Worm (Caenorhabditis elegans) whole organism, L4/young adult: ENCODE measurements around the gene metl-5.
A peak's percentile ranks its signal among the peaks of the same experiment; 100 is the strongest.
"Not testable (repeated sequence)": the region's sequence is repeated elsewhere in the genome, so short reads cannot be mapped to it uniquely, and the experiment has no call there.

Experiments
- W03F9.2 ChIP-seq: fragments of 150-350 bp; optimal IDR thresholded peaks from 2 replicates; lab custom pipeline; 2014; ENCODE audit warnings: missing biosample characterization, missing genetic modification characterization
- dao-5 ChIP-seq: sonication (generic microtip); optimal IDR thresholded peaks from 2 replicates; lab custom pipeline; 2016; ENCODE audit warnings: missing genotype, missing genetic modification characterization, moderate library complexity, missing compliant biosample characterization
- him-1 ChIP-seq: sonication (generic microtip); optimal IDR thresholded peaks from 2 replicates; lab custom pipeline; 2016; ENCODE audit warnings: missing genotype, missing genetic modification reagents, missing genetic modification characterization, missing compliant biosample characterization

Gene metl-5

DNA sequence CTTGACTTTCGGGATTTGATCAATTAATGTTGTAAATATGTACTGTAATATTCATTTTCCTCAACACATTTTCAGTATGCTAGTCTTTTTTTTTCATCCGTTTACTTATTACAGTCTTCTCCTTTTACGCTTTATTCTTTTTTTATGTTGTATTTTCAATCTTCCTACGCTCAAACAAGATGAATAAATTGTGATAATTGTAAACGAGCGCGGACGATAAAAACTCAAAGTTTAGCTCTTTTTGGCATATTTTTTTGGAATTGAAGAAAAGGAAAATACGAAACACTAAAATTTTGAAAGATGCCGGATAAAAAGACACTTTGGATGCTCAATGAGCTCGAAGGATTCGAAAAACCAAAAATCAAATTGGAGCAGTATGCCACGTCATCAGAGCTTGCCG is at the start of gene metl-5:
metl-5 (plus strand) TSS at position 301 of the 400 bp plus-strand sequence.
- TF ChIP-seq him-1 (tag; lab: Kevin White, UChicago) (no peak), dao-5 (tag; lab: Kevin White, UChicago) (no peak), W03F9.2 (tag; lab: Kevin White, UChicago) (no peak)

- TF ChIP-seq him-1 (tag; lab: Kevin White, UChicago) (no peak), W03F9.2 (tag; lab: Kevin White, UChicago) (peak; percentile 91)
Observed at ce11 chrIII:4754001-4754561, 48.7 kb upstream of the metl-5 start, which contains the start of the genes rps-0 and rbg-3. Gene rps-0 (minus strand): TSS chrIII:4754051. Gene rbg-3 (plus strand): TSS chrIII:4754424.

DNA sequence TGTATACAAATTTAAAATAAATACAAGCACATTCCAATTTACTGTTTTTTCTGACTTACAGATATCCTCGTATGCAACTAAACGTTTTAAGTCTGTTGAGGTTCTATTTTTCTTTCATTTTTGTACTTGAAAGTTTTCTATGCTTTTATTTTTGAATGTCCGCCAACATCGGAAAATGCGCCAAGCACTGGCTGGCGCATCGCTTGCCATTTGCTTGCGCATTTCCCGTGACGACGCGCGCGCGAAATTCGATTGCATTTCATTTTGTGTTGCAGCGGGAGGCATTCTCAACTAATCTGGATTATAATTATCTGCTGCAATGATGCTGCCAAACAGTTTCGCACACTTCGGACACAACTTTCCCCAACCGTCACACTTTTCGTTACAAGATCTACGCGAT is 45.8 kb upstream of the metl-5 start, which contains the start of gene fbxl-2:
fbxl-2 (plus strand) TSS at position 278 of the 400 bp plus-strand sequence.
- TF ChIP-seq him-1 (tag; lab: Kevin White, UChicago) (peak; percentile 77), dao-5 (tag; lab: Kevin White, UChicago) (no peak), W03F9.2 (tag; lab: Kevin White, UChicago) (peak; percentile 91)

- TF ChIP-seq W03F9.2 (tag; lab: Kevin White, UChicago), result no peak
- TF ChIP-seq dao-5 (tag; lab: Kevin White, UChicago), result no peak
- TF ChIP-seq him-1 (tag; lab: Kevin White, UChicago), result no peak
Observed at ce11 chrIII:4762846-4763245, 40.0 kb upstream of the metl-5 start.

DNA sequence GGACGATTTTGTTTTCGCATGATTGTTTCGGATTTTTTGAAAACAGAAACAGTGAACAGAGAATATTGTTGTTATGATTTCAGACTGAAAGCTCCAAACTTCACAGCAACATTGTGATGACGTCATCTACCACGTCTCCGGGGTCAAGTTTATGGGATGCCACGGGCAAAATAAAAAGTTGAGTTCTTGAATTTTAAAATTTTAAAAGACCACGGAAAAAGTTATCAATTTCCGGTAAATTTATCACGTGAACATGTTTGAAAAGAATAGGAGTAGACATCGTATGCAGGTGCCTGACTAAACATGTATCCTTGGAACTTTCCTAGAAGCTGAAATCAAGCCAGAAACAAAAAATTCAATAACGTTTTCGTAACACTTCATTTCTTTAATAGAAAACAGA is 39.3 kb upstream of the metl-5 start, which contains the start of gene B0393.4:
B0393.4 (minus strand) TSS at position 101 of the 400 bp plus-strand sequence.
- TF ChIP-seq W03F9.2 (tag; lab: Kevin White, UChicago) (no peak), him-1 (tag; lab: Kevin White, UChicago) (no peak)

- TF ChIP-seq W03F9.2 (tag; lab: Kevin White, UChicago) (no peak), dao-5 (tag; lab: Kevin White, UChicago) (no peak), him-1 (tag; lab: Kevin White, UChicago) (no peak)
Observed at ce11 chrIII:4765474-4765873, 37.3 kb upstream of the metl-5 start, which contains the start of gene B0393.5. Gene B0393.5 (plus strand): TSS chrIII:4765774.

DNA sequence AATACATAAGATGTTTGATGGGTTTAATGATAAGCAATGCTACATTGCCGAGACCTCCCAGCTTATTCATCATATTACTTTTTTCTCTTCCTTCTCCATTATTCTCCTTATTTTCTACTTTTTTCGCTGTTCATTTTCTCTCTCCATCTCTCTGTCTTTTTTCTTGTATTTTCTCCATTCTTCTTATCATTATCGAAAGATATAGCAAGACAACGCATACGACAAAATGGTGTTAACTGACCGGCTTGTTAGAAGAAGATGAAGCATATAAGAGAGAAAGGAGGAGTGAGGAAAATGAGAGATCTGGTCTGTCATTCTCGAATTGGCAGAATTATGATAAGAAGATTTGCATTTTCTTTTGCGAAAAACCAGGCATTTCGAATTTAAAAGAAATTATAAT is 36.0 kb upstream of the metl-5 start:
- TF ChIP-seq dao-5 (tag; lab: Kevin White, UChicago), result no peak
- TF ChIP-seq W03F9.2 (tag; lab: Kevin White, UChicago), result no peak
- no peak for TF ChIP-seq him-1 (tag; lab: Kevin White, UChicago)

- no peak for TF ChIP-seq dao-5 (tag; lab: Kevin White, UChicago)
- TF ChIP-seq him-1 (tag; lab: Kevin White, UChicago), result no peak
- no peak for TF ChIP-seq W03F9.2 (tag; lab: Kevin White, UChicago)
Observed at ce11 chrIII:4767869-4768645, 34.8 kb upstream of the metl-5 start.

DNA sequence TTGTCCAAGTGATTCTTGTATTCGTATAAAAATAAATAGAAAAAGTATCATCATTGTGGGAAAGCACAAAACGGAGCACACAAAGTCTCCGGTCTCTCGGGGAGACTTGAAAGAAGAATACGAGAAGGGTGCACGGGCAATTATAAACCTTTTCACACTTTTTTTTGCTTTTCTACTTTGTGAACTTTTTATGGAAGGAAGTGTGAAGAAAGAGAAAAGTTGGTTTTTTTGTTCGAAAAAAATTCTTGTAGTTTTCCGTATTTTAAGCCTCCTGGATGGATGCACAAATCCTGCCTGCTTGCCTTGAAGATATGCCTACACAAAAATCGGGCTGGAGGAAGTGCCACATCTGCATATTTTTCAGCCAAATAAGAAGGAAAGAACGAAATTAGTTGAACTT is 24.8 kb upstream of the metl-5 start, which contains the start of gene B0393.7:
B0393.7 (minus strand) TSS at position 101 of the 400 bp plus-strand sequence.
- no peak for TF ChIP-seq dao-5 (tag; lab: Kevin White, UChicago)
- no peak for TF ChIP-seq W03F9.2 (tag; lab: Kevin White, UChicago)
- TF ChIP-seq him-1 (tag; lab: Kevin White, UChicago), result no peak

ce11 chrIII:4779855-4780254 is 23.0 kb upstream of the metl-5 start, which contains the start of gene B0393.9:
Gene B0393.9 (minus strand): TSS chrIII:4780157.
- TF ChIP-seq dao-5 (tag; lab: Kevin White, UChicago), result no peak
- no peak for TF ChIP-seq W03F9.2 (tag; lab: Kevin White, UChicago)
- no peak for TF ChIP-seq him-1 (tag; lab: Kevin White, UChicago)

- not testable (repeated sequence) for TF ChIP-seq dao-5, W03F9.2, him-1 (tag; lab: Kevin White, UChicago)
Observed at ce11 chrIII:4781937-4782576, 20.8 kb upstream of the metl-5 start, which contains the start of the genes gex-5 and C38D4.10. Gene gex-5 (minus strand): TSS chrIII:4781987. Gene C38D4.10 (plus strand): TSS chrIII:4782526.

ce11 chrIII:4785131-4785530 is 17.7 kb upstream of the metl-5 start, which contains the start of gene enu-3.2:
Gene enu-3.2 (minus strand): TSS chrIII:4785235.
- not testable (repeated sequence) for TF ChIP-seq W03F9.2, dao-5, him-1 (tag; lab: Kevin White, UChicago)
